Worm (Caenorhabditis elegans) whole organism, early embryonic: ENCODE results near the gene athp-2.

Experiments used
- B0310.2 ChIP-seq: sonication (generic microtip); optimal IDR thresholded peaks from 2 replicates; lab custom pipeline; 2016; ENCODE audit warnings: mild to moderate bottlenecking, missing genetic modification characterization, missing compliant biosample characterization
- F13C5.2 ChIP-seq: sonication (generic microtip); optimal IDR thresholded peaks from 2 replicates; lab custom pipeline; 2017; ENCODE audit warnings: mild to moderate bottlenecking, missing genetic modification characterization, inconsistent platforms, missing compliant biosample characterization
- aly-1 ChIP-seq: sonication (generic microtip); optimal IDR thresholded peaks from 2 replicates; lab custom pipeline; 2016; ENCODE audit warnings: missing genetic modification characterization, missing compliant biosample characterization
- ama-1 ChIP-seq: fragments of 150-350 bp; optimal IDR thresholded peaks from 2 replicates; lab custom pipeline; 2014
- ceh-13 ChIP-seq: fragments of 200-800 bp; sonication (Bioruptor generic); optimal IDR thresholded peaks from 2 replicates; lab custom pipeline; 2018; ENCODE audit warnings: mild to moderate bottlenecking, missing genetic modification characterization, missing compliant biosample characterization
- ceh-36 ChIP-seq: sonication (generic microtip); optimal IDR thresholded peaks from 2 replicates; lab custom pipeline; 2016; ENCODE audit warnings: missing genetic modification characterization, inconsistent platforms, missing compliant biosample characterization
- ets-7 ChIP-seq: sonication (generic microtip); optimal IDR thresholded peaks from 2 replicates; lab custom pipeline; 2016; ENCODE audit warnings: missing genotype, missing genetic modification characterization, missing compliant biosample characterization
- flt-1 ChIP-seq: fragments of 200-800 bp; sonication (Bioruptor generic); IDR thresholded peaks from 2 replicates; pipeline ENCODE4 v1.3.6; 2022; ENCODE audit warnings: missing genetic modification characterization, missing compliant biosample characterization
- hmbx-1 ChIP-seq: sonication (generic microtip); optimal IDR thresholded peaks from 2 replicates; lab custom pipeline; 2016; ENCODE audit warnings: mild to moderate bottlenecking, missing genetic modification characterization, missing compliant biosample characterization
- hmg-4 ChIP-seq: fragments of 200-800 bp; sonication (Bioruptor generic); optimal IDR thresholded peaks from 2 replicates; lab custom pipeline; 2018; ENCODE audit warnings: mild to moderate bottlenecking, missing genetic modification characterization, missing compliant biosample characterization
- hnd-1 ChIP-seq: sonication (generic microtip); optimal IDR thresholded peaks from 2 replicates; lab custom pipeline; 2016; ENCODE audit warnings: missing genetic modification characterization, missing compliant biosample characterization
- pes-1 ChIP-seq: fragments of 200-800 bp; sonication (Bioruptor generic); IDR thresholded peaks from 2 replicates; pipeline ENCODE4 v1.3.6; 2022; ENCODE audit warnings: missing genetic modification reagents, missing genetic modification characterization, missing compliant biosample characterization
- scrt-1 ChIP-seq: fragments of 200-800 bp; sonication (Bioruptor generic); IDR thresholded peaks from 2 replicates; pipeline ENCODE4 v1.3.6; 2022; ENCODE audit warnings: missing genetic modification characterization, missing compliant biosample characterization
- sea-1 ChIP-seq: fragments of 200-800 bp; sonication (Bioruptor generic); conservative IDR thresholded peaks from 2 replicates; pipeline ENCODE4 v1.3.6; 2022; ENCODE audit warnings: missing genetic modification characterization, missing compliant biosample characterization
- tbx-11 ChIP-seq: fragments of 200-800 bp; sonication (Bioruptor generic); IDR thresholded peaks from 2 replicates; pipeline ENCODE4 v1.3.6; 2022; ENCODE audit warnings: missing genetic modification characterization, missing compliant biosample characterization
- tbx-37 ChIP-seq: fragments of 200-800 bp; sonication (Bioruptor generic); conservative IDR thresholded peaks from 2 replicates; pipeline ENCODE4 v1.3.6; 2022; ENCODE audit warnings: missing genetic modification reagents, missing genetic modification characterization, missing compliant biosample characterization
- tra-4 ChIP-seq: sonication (generic microtip); optimal IDR thresholded peaks from 2 replicates; lab custom pipeline; 2017; ENCODE audit warnings: missing genetic modification characterization, missing compliant biosample characterization

athp-2 gene

ce11 chrII:4339882-4340281, at the start of gene athp-2:
athp-2 (plus strand) TSS chrII:4340182.
- no peak for TF ChIP-seq tra-4 (tag; lab: Kevin White, UChicago)
- TF ChIP-seq pes-1 (GFP tag; lab: Robert Waterston, UW): no peak
- no peak for TF ChIP-seq hmg-4 (GFP tag; lab: Kevin White, UChicago)
- TF ChIP-seq scrt-1: no peak
- no peak for TF ChIP-seq flt-1 (GFP tag; lab: Robert Waterston, UW)
- no peak for TF ChIP-seq sea-1 (GFP tag; lab: Robert Waterston, UW)
- TF ChIP-seq tbx-11: no peak
- no peak for TF ChIP-seq hnd-1 (tag; lab: Kevin White, UChicago)
- TF ChIP-seq B0310.2 (tag; lab: Kevin White, UChicago): no peak
- TF ChIP-seq aly-1 (tag; lab: Kevin White, UChicago): no peak
- no peak for TF ChIP-seq F13C5.2 (tag; lab: Kevin White, UChicago)
- TF ChIP-seq ceh-13: no peak
- no peak for TF ChIP-seq tbx-37 (GFP tag; lab: Robert Waterston, UW)
- no peak for TF ChIP-seq ama-1
- TF ChIP-seq hmbx-1 (tag; lab: Kevin White, UChicago): no peak
- no peak for TF ChIP-seq ets-7

DNA sequence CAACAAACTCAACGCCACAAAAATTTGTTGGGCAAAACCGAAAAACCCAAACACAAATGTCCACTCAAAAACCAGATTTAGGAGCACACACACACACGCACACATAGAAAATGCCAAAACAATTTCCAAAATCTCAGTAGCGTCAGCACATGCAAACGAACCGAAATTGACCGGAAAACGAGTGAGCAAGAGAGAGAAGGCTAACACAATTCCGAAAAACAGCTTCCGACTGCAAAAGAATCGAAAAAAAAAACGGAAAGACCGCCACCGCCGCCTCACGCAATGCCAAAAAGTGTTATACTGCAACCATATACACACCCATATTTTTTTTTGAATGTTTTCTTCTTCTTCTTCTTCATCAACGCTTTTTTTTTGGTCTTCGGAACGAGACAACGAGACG, 48.2 kb upstream of the athp-2 start:
- TF ChIP-seq tra-4 (tag; lab: Kevin White, UChicago) (no peak), F13C5.2 (tag; lab: Kevin White, UChicago) (no peak), ama-1 (no peak), aly-1 (tag; lab: Kevin White, UChicago) (no peak), hmbx-1 (tag; lab: Kevin White, UChicago) (no peak), hmg-4 (GFP tag; lab: Kevin White, UChicago) (no peak), ceh-36 (no peak), B0310.2 (tag; lab: Kevin White, UChicago) (no peak), ets-7 (no peak)

DNA sequence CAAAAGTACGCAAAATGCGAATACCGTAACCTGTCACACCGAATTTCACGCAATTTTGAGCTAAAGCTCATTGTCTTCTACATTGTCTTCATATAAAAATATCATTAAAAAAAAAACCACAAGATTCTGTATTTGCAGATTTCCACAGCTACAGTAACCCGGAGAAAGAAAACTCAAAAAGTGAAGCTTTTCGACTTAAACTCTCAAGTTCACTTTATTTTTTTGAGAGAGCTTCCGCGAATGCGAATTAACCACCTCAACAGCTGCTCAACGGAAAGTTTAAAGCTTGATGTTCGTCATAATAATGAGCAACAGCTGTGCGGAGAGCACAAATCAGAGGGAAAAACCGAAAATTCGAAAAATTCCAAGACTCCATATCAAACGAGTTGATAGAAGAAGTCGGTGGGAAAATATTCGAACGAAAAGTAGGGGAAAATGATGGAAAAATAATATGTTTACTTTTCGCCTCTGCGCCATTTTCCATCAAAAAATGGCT, 46.9 kb upstream of the athp-2 start:
- TF ChIP-seq ceh-36 (no peak), ama-1 (no peak), hnd-1 (tag; lab: Kevin White, UChicago) (no peak)

DNA sequence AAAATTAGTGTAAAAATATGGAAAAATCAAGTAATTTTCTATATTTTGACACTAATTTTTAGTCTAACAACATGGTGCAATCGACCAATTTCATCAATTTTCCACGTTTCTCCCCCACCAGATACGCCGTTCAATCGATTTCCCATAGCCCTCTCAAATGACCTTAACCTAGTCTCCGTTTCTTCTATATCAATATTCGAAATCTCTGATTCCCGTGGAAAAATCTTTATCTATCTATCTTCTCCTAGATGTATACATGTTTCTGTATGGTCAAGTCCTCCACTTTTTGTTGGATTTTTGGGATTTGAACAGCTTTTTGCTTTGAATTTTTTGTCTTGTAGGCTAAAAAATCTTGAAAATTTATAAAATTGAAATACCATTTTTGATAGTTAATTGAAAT, 45.8 kb upstream of the athp-2 start:
- TF ChIP-seq ceh-13: no peak
- no peak for TF ChIP-seq tbx-11
- TF ChIP-seq sea-1 (GFP tag; lab: Robert Waterston, UW): no peak
- no peak for TF ChIP-seq tra-4 (tag; lab: Kevin White, UChicago)
- TF ChIP-seq hmbx-1 (tag; lab: Kevin White, UChicago): no peak

ce11 chrII:4294801-4295200, 45.2 kb upstream of the athp-2 start, which contains the start of gene rml-4:
rml-4 (plus strand) TSS chrII:4295101.
- TF ChIP-seq hmg-4 (GFP tag; lab: Kevin White, UChicago): no peak
- TF ChIP-seq aly-1 (tag; lab: Kevin White, UChicago): no peak
- no peak for TF ChIP-seq ceh-13
- no peak for TF ChIP-seq sea-1 (GFP tag; lab: Robert Waterston, UW)
- TF ChIP-seq F13C5.2 (tag; lab: Kevin White, UChicago): no peak
- TF ChIP-seq tra-4 (tag; lab: Kevin White, UChicago): no peak
- TF ChIP-seq B0310.2 (tag; lab: Kevin White, UChicago): no peak
- no peak for TF ChIP-seq scrt-1
- TF ChIP-seq flt-1 (GFP tag; lab: Robert Waterston, UW): no peak
- no peak for TF ChIP-seq ceh-36
- TF ChIP-seq pes-1 (GFP tag; lab: Robert Waterston, UW): no peak
- no peak for TF ChIP-seq ets-7
- TF ChIP-seq hmbx-1 (tag; lab: Kevin White, UChicago): no peak
- no peak for TF ChIP-seq tbx-11
- no peak for TF ChIP-seq ama-1
- no peak for TF ChIP-seq hnd-1 (tag; lab: Kevin White, UChicago)
- no peak for TF ChIP-seq tbx-37 (GFP tag; lab: Robert Waterston, UW)

DNA sequence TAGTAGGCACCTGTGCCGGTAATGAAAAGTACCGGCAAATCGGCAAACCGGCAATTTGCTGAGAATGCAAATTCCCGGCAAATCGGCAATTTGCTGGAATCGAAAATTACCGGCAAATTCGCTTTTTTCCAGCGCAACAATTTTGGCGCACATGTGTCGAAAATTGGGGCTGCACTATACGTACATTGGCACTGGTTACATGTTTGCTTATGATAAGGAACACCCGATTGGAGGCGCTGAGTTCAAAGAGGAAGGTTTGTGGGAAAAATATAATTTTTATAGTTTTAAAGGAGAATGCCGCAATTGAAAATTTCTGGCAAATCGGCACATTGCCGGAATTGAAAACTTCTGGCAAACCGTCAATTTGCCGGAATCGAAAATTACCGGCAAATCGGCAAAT, 42.7 kb upstream of the athp-2 start:
- TF ChIP-seq ceh-36 (no peak), hmbx-1 (tag; lab: Kevin White, UChicago) (no peak), ceh-13 (no peak), aly-1 (tag; lab: Kevin White, UChicago) (no peak), pes-1 (GFP tag; lab: Robert Waterston, UW) (no peak), flt-1 (GFP tag; lab: Robert Waterston, UW) (no peak), F13C5.2 (tag; lab: Kevin White, UChicago) (no peak), tbx-11 (no peak), hmg-4 (GFP tag; lab: Kevin White, UChicago) (no peak), tra-4 (tag; lab: Kevin White, UChicago) (no peak), scrt-1 (no peak), ama-1 (no peak), hnd-1 (tag; lab: Kevin White, UChicago) (no peak), tbx-37 (GFP tag; lab: Robert Waterston, UW) (no peak), B0310.2 (tag; lab: Kevin White, UChicago) (no peak), sea-1 (GFP tag; lab: Robert Waterston, UW) (no peak)

DNA sequence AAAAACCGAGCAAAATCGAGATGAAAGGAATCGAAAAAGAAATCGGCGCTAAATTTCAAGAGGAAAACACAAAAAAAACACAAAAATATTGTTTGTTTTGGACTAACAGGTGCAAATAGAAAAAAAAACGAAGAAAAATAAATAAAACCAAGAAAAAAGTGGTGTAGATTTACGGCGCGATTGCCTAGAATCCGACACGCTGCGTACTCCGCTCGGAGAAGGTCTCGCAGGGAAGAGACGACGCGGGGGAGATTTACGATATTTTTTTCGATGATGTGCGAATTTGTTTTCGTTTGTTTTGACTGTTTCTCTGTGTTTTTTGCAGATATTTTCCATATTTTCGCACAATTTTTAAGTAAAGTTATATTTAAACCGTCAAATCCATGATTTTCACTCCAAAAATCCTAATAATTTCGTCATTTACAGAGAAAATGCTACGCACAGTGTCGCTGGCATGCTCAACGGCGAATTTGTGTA, 40.7 kb upstream of the athp-2 start, which contains the start of gene sco-1:
TSS of gene sco-1 (plus strand) at position 427 of the 477 bp plus-strand sequence.
- TF ChIP-seq hmbx-1 (tag; lab: Kevin White, UChicago) (no peak), hnd-1 (tag; lab: Kevin White, UChicago) (no peak), aly-1 (tag; lab: Kevin White, UChicago) (no peak), hmg-4 (GFP tag; lab: Kevin White, UChicago) (peak; percentile 65), tbx-11 (no peak), flt-1 (GFP tag; lab: Robert Waterston, UW) (peak; percentile 45; the same call in 1 of the 2 replicates), pes-1 (GFP tag; lab: Robert Waterston, UW) (peak; percentile 66), ceh-13 (no peak), B0310.2 (tag; lab: Kevin White, UChicago) (peak; percentile 20), F13C5.2 (tag; lab: Kevin White, UChicago) (peak; percentile 75), scrt-1 (no peak), ama-1 (no peak), ets-7 (no peak), sea-1 (GFP tag; lab: Robert Waterston, UW) (0 out of 2 replicates have a peak, but pooled peaks have one; percentile 56), tbx-37 (GFP tag; lab: Robert Waterston, UW) (peak; percentile 70; the same call in 1 of the 2 replicates), tra-4 (tag; lab: Kevin White, UChicago) (no peak), ceh-36 (no peak)
